Fruit fly (Drosophila melanogaster): ENCODE results near the gene CG9922.

CG9922 gene

dm6 chr3R:14041036-14041435 lies 4.8 kb upstream of the CG9922 start (continued):
- peak; percentile 48; the same call in 1 of the 3 replicates for TF ChIP-seq Mrtf (GFP tag; IDR thresholded peaks at IDR 0.05)
- 0 out of 2 replicates have a peak, but pooled peaks have one; percentile 55 for TF ChIP-seq CG8765 (GFP tag; IDR thresholded peaks at IDR 0.05)
- no peak for TF ChIP-seq Mes4 (GFP tag; optimal IDR thresholded peaks at IDR 0.05)
- no peak for TF ChIP-seq CG10431 (GFP tag; optimal IDR thresholded peaks at IDR 0.05)
- TF ChIP-seq CG7745 (tag; optimal IDR thresholded peaks at IDR 0.05), result no peak
- no peak for TF ChIP-seq CG18599 (GFP tag; optimal IDR thresholded peaks at IDR 0.05)
- no peak for TF ChIP-seq fd102C (GFP tag; optimal IDR thresholded peaks at IDR 0.05)
- no peak for TF ChIP-seq ind (GFP tag; optimal IDR thresholded peaks at IDR 0.05)
- peak; percentile 13 for TF ChIP-seq Hr3 (GFP tag; optimal IDR thresholded peaks at IDR 0.05)
- TF ChIP-seq Drgx (GFP tag; IDR thresholded peaks at IDR 0.05), result no peak
- TF ChIP-seq pan (optimal IDR thresholded peaks at IDR 0.05), result no peak
- no peak for TF ChIP-seq pan (GFP tag; optimal IDR thresholded peaks at IDR 0.05 in 1 of 2, IDR thresholded peaks at IDR 0.05 in 1 of 2)
- no peak for TF ChIP-seq crp (GFP tag; optimal IDR thresholded peaks at IDR 0.05)
- TF ChIP-seq Poxn (GFP tag; IDR thresholded peaks at IDR 0.05), result no peak
- TF ChIP-seq Atf6 (GFP tag; IDR thresholded peaks at IDR 0.05), result peak; percentile 38; the same call in 1 of the 2 replicates
- TF ChIP-seq CG10462 (GFP tag; optimal IDR thresholded peaks at IDR 0.05), result no peak
- TF ChIP-seq unpg (GFP tag; optimal IDR thresholded peaks at IDR 0.05), result peak; percentile 35
- TF ChIP-seq salm (tag; optimal IDR thresholded peaks at IDR 0.05), result no peak
- no peak for TF ChIP-seq cad (GFP tag; optimal IDR thresholded peaks at IDR 0.05)
- peak; percentile 24 for TF ChIP-seq gsb-n (tag; optimal IDR thresholded peaks at IDR 0.05)
- TF ChIP-seq sens (GFP tag), result peak; percentile 81
- 0 out of 3 replicates have a peak, but pooled peaks have one; percentile 13 for TF ChIP-seq Aef1 (GFP tag; IDR thresholded peaks at IDR 0.05)
- no peak for TF ChIP-seq CG17328 (GFP tag; IDR thresholded peaks at IDR 0.05)
- peak; percentile 76 for TF ChIP-seq row (GFP tag; IDR thresholded peaks at IDR 0.05)
- peak; percentile 36 for TF ChIP-seq CG13424 (tag; optimal IDR thresholded peaks at IDR 0.05)
- TF ChIP-seq gem (tag; optimal IDR thresholded peaks at IDR 0.05), result peak; percentile 50
- no peak for TF ChIP-seq H2.0 (GFP tag; IDR thresholded peaks at IDR 0.05)
- TF ChIP-seq E2f1 (GFP tag; IDR thresholded peaks at IDR 0.05), result no peak
- TF ChIP-seq B-H1 (GFP tag; IDR thresholded peaks at IDR 0.05), result no peak
- TF ChIP-seq so (GFP tag; IDR thresholded peaks at IDR 0.05), result no peak
- no peak for TF ChIP-seq CHES-1-like (GFP tag; optimal IDR thresholded peaks at IDR 0.05)
- TF ChIP-seq CG3847 (GFP tag; IDR thresholded peaks at IDR 0.05), result no peak
- TF ChIP-seq vnd (GFP tag; IDR thresholded peaks at IDR 0.05; ENCODE audit: partially characterized antibody), result no peak
- no peak for TF ChIP-seq CG11504 (tag; optimal IDR thresholded peaks at IDR 0.05)
- TF ChIP-seq CG13296 (GFP tag; optimal IDR thresholded peaks at IDR 0.05), result no peak
- TF ChIP-seq pzg (GFP tag; optimal IDR thresholded peaks at IDR 0.05), result no peak
- TF ChIP-seq CG13775 (GFP tag; optimal IDR thresholded peaks at IDR 0.05), result no peak
- no peak for TF ChIP-seq Bgb (GFP tag; IDR thresholded peaks at IDR 0.05; ENCODE audit: partially characterized antibody)
- TF ChIP-seq CG2875 (GFP tag; optimal IDR thresholded peaks at IDR 0.05), result no peak
- peak in 1 of 2 experiments; percentile 26 for TF ChIP-seq bsh (GFP tag; optimal IDR thresholded peaks at IDR 0.05)
- TF ChIP-seq CG2129 (GFP tag; IDR thresholded peaks at IDR 0.05; ENCODE audit: partially characterized antibody), result no peak
- TF ChIP-seq Adf1 (GFP tag; IDR thresholded peaks at IDR 0.05), result no peak
- no peak for TF ChIP-seq org-1 (GFP tag; optimal IDR thresholded peaks at IDR 0.05)
- no peak for TF ChIP-seq CG30431 (GFP tag; optimal IDR thresholded peaks at IDR 0.05)
- TF ChIP-seq CG10366 (GFP tag; IDR thresholded peaks at IDR 0.05), result peak; percentile 39
- TF ChIP-seq BtbVII (GFP tag; optimal IDR thresholded peaks at IDR 0.05), result no peak
- no peak for TF ChIP-seq CG12659 (GFP tag; optimal IDR thresholded peaks at IDR 0.05)
- no peak for TF ChIP-seq tap (tag; optimal IDR thresholded peaks at IDR 0.05)
- TF ChIP-seq CG11560 (tag; IDR thresholded peaks at IDR 0.05), result no peak
- peak; percentile 39 for TF ChIP-seq CoRest (tag; optimal IDR thresholded peaks at IDR 0.05)
- TF ChIP-seq CG17612 (GFP tag; IDR thresholded peaks at IDR 0.05), result no peak
- peak; percentile 7 for TF ChIP-seq twi (tag; optimal IDR thresholded peaks at IDR 0.05)
